Fruit fly (Drosophila melanogaster) whole organism, embryonic: ENCODE data around the gene Obp99d.

ENCODE experiments used
- Atf3 ChIP-seq: fragments of 200-800 bp; sonication (Bioruptor generic); optimal IDR thresholded peaks from 3 replicates; lab custom pipeline; 2016; ENCODE audit warnings: missing biosample characterization, missing genetic modification characterization
- B-H1 ChIP-seq: fragments of 200-800 bp; sonication (Bioruptor generic); IDR thresholded peaks from 3 replicates; pipeline ENCODE4 v1.3.6; 2022; ENCODE audit warnings: missing biosample characterization, missing genetic modification characterization
- BtbVII ChIP-seq: fragments of 200-800 bp; sonication (Bioruptor generic); optimal IDR thresholded peaks from 3 replicates; lab custom pipeline; 2017; ENCODE audit warnings: missing biosample characterization, mild to moderate bottlenecking, missing genetic modification characterization
- Bteb2 ChIP-seq: fragments of 200-800 bp; sonication (Bioruptor generic); optimal IDR thresholded peaks from 2 replicates; lab custom pipeline; 2016; ENCODE audit warnings: missing biosample characterization, missing genetic modification characterization
- CG10267 ChIP-seq: fragments of 200-800 bp; sonication (Bioruptor generic); optimal IDR thresholded peaks from 2 replicates; lab custom pipeline; 2018; ENCODE audit warnings: missing biosample characterization, mild to moderate bottlenecking, missing genetic modification characterization, moderate library complexity
- CG10431 ChIP-seq: fragments of 200-800 bp; sonication (Bioruptor generic); optimal IDR thresholded peaks from 3 replicates; lab custom pipeline; 2018; ENCODE audit warnings: missing biosample characterization, mild to moderate bottlenecking, missing genetic modification characterization
- CG11456 ChIP-seq: fragments of 200-800 bp; sonication (Bioruptor generic); IDR thresholded peaks from 3 replicates; pipeline ENCODE4 v1.3.6; 2022; ENCODE audit warnings: missing biosample characterization, missing genetic modification characterization
- CG11504 ChIP-seq: fragments of 200-800 bp; sonication (Bioruptor generic); optimal IDR thresholded peaks from 3 replicates; lab custom pipeline; 2019; ENCODE audit warnings: missing biosample characterization, mild to moderate bottlenecking, missing genetic modification characterization, moderate library complexity
- CG11696 ChIP-seq: fragments of 200-800 bp; sonication (Bioruptor generic); IDR thresholded peaks from 2 replicates; pipeline ENCODE4 v1.3.6; 2022; ENCODE audit warnings: missing biosample characterization, missing genetic modification characterization
- CG13123 ChIP-seq: fragments of 200-800 bp; sonication (Bioruptor generic); optimal IDR thresholded peaks from 2 replicates; lab custom pipeline; 2016; ENCODE audit warnings: missing biosample characterization, missing genetic modification characterization
- CG15696 ChIP-seq: fragments of 200-800 bp; sonication (Bioruptor generic); optimal IDR thresholded peaks from 2 replicates; lab custom pipeline; 2019; ENCODE audit warnings: missing biosample characterization, mild to moderate bottlenecking, missing genetic modification characterization, moderate library complexity
- CG18619 ChIP-seq: fragments of 200-800 bp; sonication (Bioruptor generic); optimal IDR thresholded peaks from 3 replicates; lab custom pipeline; 2017; ENCODE audit warnings: missing biosample characterization, mild to moderate bottlenecking, missing genetic modification characterization
- CG2712 ChIP-seq: fragments of 200-800 bp; optimal IDR thresholded peaks from 3 replicates; lab custom pipeline; 2019; ENCODE audit warnings: missing biosample characterization, mild to moderate bottlenecking, missing genetic modification characterization, moderate library complexity
- CG2875 ChIP-seq: fragments of 200-800 bp; sonication (Bioruptor generic); optimal IDR thresholded peaks from 2 replicates; lab custom pipeline; 2017; ENCODE audit warnings: missing biosample characterization, mild to moderate bottlenecking, missing genetic modification characterization, missing genetic modification reagents
- CG3281 ChIP-seq: fragments of 200-800 bp; sonication (Bioruptor generic); optimal IDR thresholded peaks from 3 replicates; lab custom pipeline; 2017; ENCODE audit warnings: missing biosample characterization, mild to moderate bottlenecking, missing genetic modification characterization
- CG4328 ChIP-seq: fragments of 200-800 bp; sonication (Bioruptor generic); optimal IDR thresholded peaks from 3 replicates; lab custom pipeline; 2017; ENCODE audit warnings: missing biosample characterization, missing genetic modification reagents, missing genetic modification characterization
- CG6689 ChIP-seq: fragments of 200-800 bp; sonication (Bioruptor generic); IDR thresholded peaks from 2 replicates; pipeline ENCODE4 v1.3.6; 2022; ENCODE audit warnings: missing biosample characterization, missing genetic modification characterization
- CG6813 ChIP-seq: fragments of 200-800 bp; sonication (Bioruptor generic); optimal IDR thresholded peaks from 2 replicates; lab custom pipeline; 2017; ENCODE audit warnings: missing biosample characterization, missing genetic modification characterization, mild to moderate bottlenecking, moderate library complexity, missing genetic modification reagents
- CG8765 ChIP-seq: fragments of 200-800 bp; sonication (Bioruptor generic); IDR thresholded peaks from 2 replicates; pipeline ENCODE4 v1.3.6; 2022; ENCODE audit warnings: missing biosample characterization, missing genetic modification characterization
- CkIIα-i1 ChIP-seq: fragments of 200-800 bp; sonication (Bioruptor generic); IDR thresholded peaks from 2 replicates; pipeline ENCODE4 v1.3.6; 2022; ENCODE audit warnings: missing biosample characterization, missing genetic modification characterization
- CoRest ChIP-seq: fragments of 200-800 bp; sonication (Bioruptor generic); optimal IDR thresholded peaks from 3 replicates; lab custom pipeline; 2018; ENCODE audit warnings: missing biosample characterization, mild to moderate bottlenecking, missing genetic modification characterization, moderate library complexity
- Deaf1 ChIP-seq: fragments of 200-800 bp; optimal IDR thresholded peaks from 3 replicates; lab custom pipeline; 2019; ENCODE audit warnings: missing biosample characterization, mild to moderate bottlenecking, missing genetic modification characterization, moderate library complexity
- Fer3 ChIP-seq: fragments of 200-800 bp; sonication (Bioruptor generic); optimal IDR thresholded peaks from 2 replicates; lab custom pipeline; 2018; ENCODE audit warnings: missing biosample characterization, mild to moderate bottlenecking, missing genetic modification characterization, moderate library complexity
- H2.0 ChIP-seq: fragments of 200-800 bp; sonication (Bioruptor generic); IDR thresholded peaks from 2 replicates; pipeline ENCODE4 v1.3.6; 2022; ENCODE audit warnings: missing biosample characterization, missing genetic modification characterization
- Hmr ChIP-seq: fragments of 200-800 bp; sonication (Bioruptor generic); optimal IDR thresholded peaks from 3 replicates; lab custom pipeline; 2017; ENCODE audit warnings: mild to moderate bottlenecking, missing biosample characterization, missing genetic modification reagents, missing genetic modification characterization
- Hsf ChIP-seq: fragments of 200-800 bp; sonication (Bioruptor generic); optimal IDR thresholded peaks from 3 replicates; lab custom pipeline; 2016; ENCODE audit warnings: missing biosample characterization, missing genetic modification characterization
- al ChIP-seq: fragments of 200-800 bp; sonication (Bioruptor generic); IDR thresholded peaks from 2 replicates; pipeline ENCODE4 v1.3.6; 2022; ENCODE audit warnings: missing biosample characterization, missing genetic modification characterization
- amos ChIP-seq: fragments of 200-800 bp; sonication (Bioruptor generic); IDR thresholded peaks from 2 replicates; pipeline ENCODE4 v1.3.6; 2022; ENCODE audit warnings: missing biosample characterization, missing genetic modification characterization; ENCODE audit not compliant: partially characterized antibody
- ara ChIP-seq: fragments of 200-800 bp; sonication (Bioruptor generic); IDR thresholded peaks from 2 replicates; pipeline ENCODE4 v1.3.6; 2022; ENCODE audit warnings: missing biosample characterization, missing genetic modification characterization
- cas ChIP-seq: fragments of 200-800 bp; sonication (Bioruptor generic); IDR thresholded peaks from 2 replicates; pipeline ENCODE4 v1.3.6; 2022; ENCODE audit warnings: missing biosample characterization, missing genetic modification characterization
- cato ChIP-seq: fragments of 200-800 bp; sonication (Bioruptor generic); optimal IDR thresholded peaks from 2 replicates; lab custom pipeline; 2016; ENCODE audit warnings: missing biosample characterization, missing genetic modification characterization, borderline replicate concordance
- ci ChIP-seq: fragments of 200-800 bp; sonication (Bioruptor generic); IDR thresholded peaks from 3 replicates; pipeline ENCODE4 v1.3.6; 2022; ENCODE audit warnings: missing biosample characterization, missing genetic modification characterization
- dimm ChIP-seq: fragments of 200-800 bp; sonication (Bioruptor generic); IDR thresholded peaks from 2 replicates; pipeline ENCODE4 v1.3.6; 2022; ENCODE audit warnings: missing biosample characterization, missing genetic modification characterization
- en ChIP-seq: fragments of 200-800 bp; sonication (Bioruptor generic); optimal IDR thresholded peaks from 2 replicates; lab custom pipeline; 2016; ENCODE audit warnings: missing biosample characterization, missing genetic modification characterization
- ewg ChIP-seq: fragments of 200-800 bp; sonication (Bioruptor generic); optimal IDR thresholded peaks from 3 replicates; lab custom pipeline; 2017; ENCODE audit warnings: mild to moderate bottlenecking, missing biosample characterization, missing genetic modification reagents, missing genetic modification characterization
- gcm2 ChIP-seq: fragments of 200-800 bp; sonication (Bioruptor generic); optimal IDR thresholded peaks from 2 replicates; lab custom pipeline; 2016; ENCODE audit warnings: missing biosample characterization, missing genetic modification characterization
- gem ChIP-seq: fragments of 200-800 bp; sonication (Bioruptor generic); optimal IDR thresholded peaks from 2 replicates; lab custom pipeline; 2019; ENCODE audit warnings: missing biosample characterization, mild to moderate bottlenecking, missing genetic modification characterization, moderate library complexity
- gfzf ChIP-seq: fragments of 200-800 bp; sonication (Bioruptor generic); optimal IDR thresholded peaks from 2 replicates; lab custom pipeline; 2016; ENCODE audit warnings: missing biosample characterization, mild to moderate bottlenecking, missing genetic modification characterization, moderate library complexity
- gsb-n ChIP-seq: fragments of 200-800 bp; sonication (Bioruptor generic); optimal IDR thresholded peaks from 3 replicates; lab custom pipeline; 2018; ENCODE audit warnings: missing biosample characterization, mild to moderate bottlenecking, missing genetic modification characterization
- ham ChIP-seq: fragments of 200-800 bp; sonication (Bioruptor generic); IDR thresholded peaks from 2 replicates; pipeline ENCODE4 v1.3.6; 2022; ENCODE audit warnings: missing biosample characterization, missing genetic modification characterization
- insv ChIP-seq, 2 experiments: fragments of 200-800 bp; sonication (Bioruptor generic); optimal IDR thresholded peaks; 3 replicates each; lab custom pipeline; 2016 to 2018; ENCODE audit warnings: missing biosample characterization in 2 of 2, missing genetic modification characterization in 2 of 2
- p53 ChIP-seq: fragments of 200-800 bp; sonication (Bioruptor generic); optimal IDR thresholded peaks from 2 replicates; lab custom pipeline; 2016; ENCODE audit warnings: missing biosample characterization, missing genetic modification characterization
- pzg ChIP-seq: fragments of 200-800 bp; sonication (Bioruptor generic); optimal IDR thresholded peaks from 3 replicates; lab custom pipeline; 2018; ENCODE audit warnings: missing biosample characterization, mild to moderate bottlenecking, missing genetic modification characterization, moderate library complexity
- row ChIP-seq: fragments of 200-800 bp; sonication (Bioruptor generic); IDR thresholded peaks from 3 replicates; pipeline ENCODE4 v1.3.6; 2022; ENCODE audit warnings: missing biosample characterization, missing genetic modification characterization
- sc ChIP-seq, 3 experiments: fragments of >200 bp in 2 of 3; fragments of 200-800 bp in 1 of 3; sonication (Bioruptor generic) in 1 of 3; optimal IDR thresholded peaks; 2 replicates in 2 of 3; 3 replicates in 1 of 3; lab custom pipeline; 2017; ENCODE audit warnings: mild to moderate bottlenecking in 1 of 3, missing biosample characterization in 1 of 3, missing genetic modification characterization in 1 of 3, missing genetic modification reagents in 1 of 3
- shn ChIP-seq: fragments of 200-800 bp; sonication (Bioruptor generic); optimal IDR thresholded peaks from 3 replicates; lab custom pipeline; 2016; ENCODE audit warnings: missing biosample characterization, missing genetic modification characterization
- sob ChIP-seq: fragments of 200-800 bp; sonication (Bioruptor generic); IDR thresholded peaks from 2 replicates; pipeline ENCODE4 v1.3.6; 2022; ENCODE audit warnings: missing biosample characterization, missing genetic modification characterization
- tll ChIP-seq, 2 experiments: fragments of 200-800 bp in 1 of 2; fragments of >200 bp in 1 of 2; sonication (Bioruptor generic) in 1 of 2; optimal IDR thresholded peaks; 2 replicates each; lab custom pipeline; 2017 to 2019; ENCODE audit warnings: missing biosample characterization in 2 of 2, missing genetic modification characterization in 2 of 2, mild to moderate bottlenecking in 1 of 2, moderate library complexity in 1 of 2
- wek ChIP-seq: fragments of 200-800 bp; sonication (Bioruptor generic); optimal IDR thresholded peaks from 3 replicates; lab custom pipeline; 2018; ENCODE audit warnings: missing biosample characterization, mild to moderate bottlenecking, missing genetic modification characterization, moderate library complexity

Gene Obp99d

DNA sequence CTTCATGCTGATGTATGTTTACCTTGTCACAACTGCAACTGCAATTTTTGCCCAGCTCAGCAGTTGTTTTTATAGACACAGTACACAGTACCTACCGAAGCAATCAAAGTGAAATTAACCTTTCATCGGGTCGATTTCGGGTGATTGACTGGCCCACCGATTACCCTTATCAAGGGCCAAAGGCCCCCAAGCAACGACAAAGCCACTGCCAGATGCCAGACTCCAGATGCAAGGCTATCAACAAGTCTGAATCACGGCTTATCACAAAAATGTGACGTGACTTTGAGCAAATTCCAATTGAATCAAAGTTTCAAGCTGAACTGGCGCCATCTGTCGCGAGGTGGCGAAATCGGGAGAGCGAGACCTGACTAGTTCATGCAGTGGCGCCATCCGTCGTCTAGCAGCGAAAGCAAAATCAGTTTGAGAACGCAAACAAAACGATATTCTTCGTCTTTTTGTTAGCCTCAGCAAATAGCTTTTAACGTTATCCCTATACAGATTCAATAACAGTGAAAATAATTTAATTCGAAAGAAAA, 2.5 kb downstream of the Obp99d start, which contains the start of gene Obp99b (continued):
- TF ChIP-seq sob (GFP tag; lab: Robert Waterston, UW) (peak; percentile 79), Atf3 (GFP tag; lab: Kevin White, UChicago) (peak; percentile 82), H2.0 (peak; percentile 77), CG15696 (tag; lab: Kevin White, UChicago) (peak; percentile 67), CG10267 (tag; lab: Kevin White, UChicago) (peak; percentile 46), cato (GFP tag; lab: Kevin White, UChicago) (peak; percentile 41), row (GFP tag; lab: Robert Waterston, UW) (peak; percentile 29; the same call in 1 of the 3 replicates), CoRest (tag; lab: Kevin White, UChicago) (peak; percentile 50), ci (GFP tag; lab: Robert Waterston, UW) (peak; percentile 96), p53 (GFP tag; lab: Kevin White, UChicago) (peak; percentile 57), CG2875 (GFP tag; lab: Kevin White, UChicago) (peak; percentile 90), CG11696 (GFP tag; lab: Robert Waterston, UW) (peak; percentile 61), cas (GFP tag; lab: Robert Waterston, UW) (0 out of 2 replicates have a peak, but pooled peaks have one; percentile 20), sc (optimal IDR thresholded peaks at IDR 0.05; lab: Kevin White, UChicago) (no peak), sc (GFP tag; optimal IDR thresholded peaks at IDR 0.05; lab: Kevin White, UChicago) (peak; percentile 80), gem (tag; lab: Kevin White, UChicago) (peak; percentile 56), ewg (GFP tag; lab: Kevin White, UChicago) (peak; percentile 80), insv (GFP tag; optimal IDR thresholded peaks at IDR 0.05; lab: Kevin White, UChicago) (peak in 1 of 2 experiments; percentile 43), CG13123 (no peak), dimm (GFP tag; lab: Robert Waterston, UW) (no peak), CG8765 (GFP tag; lab: Robert Waterston, UW) (no peak; the same call in 1 of the 2 replicates), CkIIα-i1 (GFP tag; lab: Robert Waterston, UW) (0 out of 2 replicates have a peak, but pooled peaks have one; percentile 18), Hmr (peak; percentile 63), gsb-n (tag; lab: Kevin White, UChicago) (peak; percentile 67), amos (no peak), pzg (GFP tag; lab: Kevin White, UChicago) (no peak), Fer3 (peak; percentile 68), gfzf (GFP tag; lab: Kevin White, UChicago) (no peak), tll (GFP tag; optimal IDR thresholded peaks at IDR 0.05; lab: Kevin White, UChicago) (no peak), CG3281 (GFP tag; lab: Kevin White, UChicago) (peak; percentile 79), CG11456 (GFP tag; lab: Robert Waterston, UW) (peak; percentile 96), CG2712 (peak; percentile 70), CG6689 (GFP tag; lab: Robert Waterston, UW) (peak; percentile 76), CG18619 (GFP tag; lab: Kevin White, UChicago) (peak; percentile 73), Bteb2 (GFP tag; lab: Kevin White, UChicago) (no peak), Deaf1 (tag; lab: Kevin White, UChicago) (no peak), B-H1 (GFP tag; lab: Robert Waterston, UW) (peak; percentile 61; the same call in 2 of the 3 replicates), al (GFP tag; lab: Robert Waterston, UW) (peak; percentile 41; the same call in 1 of the 2 replicates), CG10431 (GFP tag; lab: Kevin White, UChicago) (peak; percentile 87), CG4328 (GFP tag; lab: Kevin White, UChicago) (peak; percentile 52), CG11504 (tag; lab: Kevin White, UChicago) (peak; percentile 58), CG6813 (peak; percentile 82), shn (GFP tag; lab: Kevin White, UChicago) (peak; percentile 89), BtbVII (peak; percentile 79), wek (GFP tag; lab: Kevin White, UChicago) (peak; percentile 86), en (GFP tag; lab: Kevin White, UChicago) (peak; percentile 78), ara (GFP tag; lab: Robert Waterston, UW) (peak; percentile 77), gcm2 (GFP tag; lab: Kevin White, UChicago) (peak; percentile 35), ham (GFP tag; lab: Robert Waterston, UW) (no peak; the same call in 1 of the 2 replicates), Hsf (GFP tag; lab: Kevin White, UChicago) (peak; percentile 84)
